Fruit fly (Drosophila melanogaster) whole organism, embryonic: ENCODE results near the gene prt.

ENCODE experiments used
- Abd-B ChIP-seq: fragments of 200-800 bp; sonication (Bioruptor generic); optimal IDR thresholded peaks from 2 replicates; lab custom pipeline; 2018; ENCODE audit warnings: missing biosample characterization, mild to moderate bottlenecking, missing genetic modification characterization, moderate library complexity
- Atf-2 ChIP-seq: fragments of 200-800 bp; sonication (Bioruptor generic); optimal IDR thresholded peaks from 2 replicates; lab custom pipeline; 2016; ENCODE audit warnings: missing biosample characterization, missing genetic modification characterization
- CG11085 ChIP-seq: fragments of 200-800 bp; sonication (Bioruptor generic); IDR thresholded peaks from 2 replicates; pipeline ENCODE4 v1.3.6; 2022; ENCODE audit warnings: missing biosample characterization, missing genetic modification characterization
- CG12071 ChIP-seq: fragments of 200-800 bp; sonication (Bioruptor generic); optimal IDR thresholded peaks from 3 replicates; lab custom pipeline; 2018; ENCODE audit warnings: missing biosample characterization, mild to moderate bottlenecking, missing genetic modification characterization
- CG13624 ChIP-seq: fragments of 200-800 bp; sonication (Bioruptor generic); optimal IDR thresholded peaks from 2 replicates; lab custom pipeline; 2016; ENCODE audit warnings: missing biosample characterization, missing genetic modification characterization
- CG13775 ChIP-seq: fragments of 200-800 bp; sonication (Bioruptor generic); optimal IDR thresholded peaks from 3 replicates; lab custom pipeline; 2017; ENCODE audit warnings: missing biosample characterization, mild to moderate bottlenecking, missing genetic modification characterization
- CG14667 ChIP-seq: fragments of 200-800 bp; sonication (Bioruptor generic); IDR thresholded peaks from 2 replicates; pipeline ENCODE4 v1.3.6; 2022; ENCODE audit warnings: missing biosample characterization, missing genetic modification characterization
- CG1602 ChIP-seq: fragments of 200-800 bp; sonication (Bioruptor generic); optimal IDR thresholded peaks from 3 replicates; lab custom pipeline; 2016; ENCODE audit warnings: missing biosample characterization, missing genetic modification characterization
- CG16813 ChIP-seq: fragments of 200-800 bp; sonication (Bioruptor generic); IDR thresholded peaks from 3 replicates; pipeline ENCODE4 v1.3.6; 2022; ENCODE audit warnings: missing biosample characterization, missing genetic modification characterization; ENCODE audit not compliant: partially characterized antibody
- CG17328 ChIP-seq: fragments of 200-800 bp; sonication (Bioruptor generic); IDR thresholded peaks from 2 replicates; pipeline ENCODE4 v1.3.6; 2022; ENCODE audit warnings: missing biosample characterization, missing genetic modification characterization
- CG31365 ChIP-seq: fragments of 200-800 bp; sonication (Bioruptor generic); optimal IDR thresholded peaks from 2 replicates; lab custom pipeline; 2018; ENCODE audit warnings: missing biosample characterization, mild to moderate bottlenecking, missing genetic modification characterization
- CG32532 ChIP-seq: fragments of 200-800 bp; sonication (Bioruptor generic); IDR thresholded peaks from 2 replicates; pipeline ENCODE4 v1.3.6; 2022; ENCODE audit warnings: missing biosample characterization, missing genetic modification characterization
- CG32772 ChIP-seq: fragments of 200-800 bp; sonication (Bioruptor generic); IDR thresholded peaks from 2 replicates; pipeline ENCODE4 v1.3.6; 2022; ENCODE audit warnings: missing biosample characterization, missing genetic modification characterization
- CG34422 ChIP-seq: fragments of 200-800 bp; sonication (Bioruptor generic); IDR thresholded peaks from 3 replicates; pipeline ENCODE4 v1.3.6; 2022; ENCODE audit warnings: missing biosample characterization, missing genetic modification characterization
- CG3847 ChIP-seq: fragments of 200-800 bp; sonication (Bioruptor generic); IDR thresholded peaks from 2 replicates; pipeline ENCODE4 v1.3.6; 2022; ENCODE audit warnings: missing biosample characterization, missing genetic modification characterization
- CG6813 ChIP-seq: fragments of 200-800 bp; sonication (Bioruptor generic); optimal IDR thresholded peaks from 2 replicates; lab custom pipeline; 2017; ENCODE audit warnings: missing biosample characterization, missing genetic modification characterization, mild to moderate bottlenecking, moderate library complexity, missing genetic modification reagents
- Dfd ChIP-seq, 2 experiments: fragments of >200 bp; optimal IDR thresholded peaks; 2 replicates each; lab custom pipeline; 2017; ENCODE audit warnings: missing biosample characterization in 2 of 2, missing genetic modification characterization in 2 of 2
- Dip3 ChIP-seq: fragments of 200-800 bp; sonication (Bioruptor generic); optimal IDR thresholded peaks from 3 replicates; lab custom pipeline; 2016; ENCODE audit warnings: missing biosample characterization, missing genetic modification characterization
- Drgx ChIP-seq: fragments of 200-800 bp; sonication (Bioruptor generic); IDR thresholded peaks from 2 replicates; pipeline ENCODE4 v1.3.6; 2022; ENCODE audit warnings: missing biosample characterization, missing genetic modification characterization
- ERR ChIP-seq: fragments of 200-800 bp; sonication (Bioruptor generic); optimal IDR thresholded peaks from 2 replicates; lab custom pipeline; 2016; ENCODE audit warnings: missing biosample characterization, missing genetic modification characterization
- Ets97D ChIP-seq: fragments of 200-800 bp; sonication (Bioruptor generic); optimal IDR thresholded peaks from 3 replicates; lab custom pipeline; 2016; ENCODE audit warnings: missing biosample characterization, missing genetic modification characterization
- Gsc ChIP-seq: fragments of 200-800 bp; sonication (Bioruptor generic); IDR thresholded peaks from 2 replicates; pipeline ENCODE4 v1.3.6; 2022; ENCODE audit warnings: missing biosample characterization, missing genetic modification characterization
- Gug ChIP-seq: fragments of 200-800 bp; sonication (Bioruptor generic); IDR thresholded peaks from 4 replicates; pipeline ENCODE4 v1.3.6; 2022; ENCODE audit warnings: missing biosample characterization, missing genetic modification characterization
- Hr3 ChIP-seq: fragments of 200-800 bp; sonication (Bioruptor generic); optimal IDR thresholded peaks from 3 replicates; lab custom pipeline; 2016; ENCODE audit warnings: missing biosample characterization, missing genetic modification characterization
- Med ChIP-seq: fragments of 200-800 bp; sonication (Bioruptor generic); peaks from one replicate; lab custom pipeline; 2016; ENCODE audit warnings: missing biosample characterization, missing genetic modification characterization, mild to moderate bottlenecking, inconsistent platforms, moderate library complexity
- Opbp ChIP-seq: fragments of 200-800 bp; sonication (Bioruptor generic); IDR thresholded peaks from 3 replicates; pipeline ENCODE4 v1.3.6; 2022; ENCODE audit warnings: missing biosample characterization, missing genetic modification characterization; ENCODE audit not compliant: partially characterized antibody
- Ptx1 ChIP-seq: fragments of 200-800 bp; sonication (Bioruptor generic); IDR thresholded peaks from 2 replicates; pipeline ENCODE4 v1.3.6; 2022; ENCODE audit warnings: missing biosample characterization, missing genetic modification characterization
- Ravus ChIP-seq: fragments of 200-800 bp; sonication (Bioruptor generic); IDR thresholded peaks from 2 replicates; pipeline ENCODE4 v1.3.6; 2022; ENCODE audit warnings: missing biosample characterization, missing genetic modification characterization
- Stat92E ChIP-seq, 3 experiments: fragments of >200 bp in 2 of 3; fragments of 200-800 bp in 1 of 3; sonication (Bioruptor generic) in 1 of 3; optimal IDR thresholded peaks; 2 replicates each; lab custom pipeline; 2017 to 2019; ENCODE audit warnings: missing biosample characterization in 3 of 3, missing genetic modification characterization in 3 of 3, mild to moderate bottlenecking in 1 of 3, moderate library complexity in 1 of 3
- Xbp1 ChIP-seq: fragments of 200-800 bp; sonication (Bioruptor generic); optimal IDR thresholded peaks from 3 replicates; lab custom pipeline; 2016; ENCODE audit warnings: missing biosample characterization, mild to moderate bottlenecking, missing genetic modification characterization
- ara ChIP-seq: fragments of 200-800 bp; sonication (Bioruptor generic); IDR thresholded peaks from 2 replicates; pipeline ENCODE4 v1.3.6; 2022; ENCODE audit warnings: missing biosample characterization, missing genetic modification characterization
- bbx ChIP-seq: fragments of 200-800 bp; sonication (Bioruptor generic); IDR thresholded peaks from 2 replicates; pipeline ENCODE4 v1.3.6; 2022; ENCODE audit warnings: missing biosample characterization, missing genetic modification characterization; ENCODE audit not compliant: partially characterized antibody
- crol ChIP-seq: fragments of 200-800 bp; sonication (Bioruptor generic); IDR thresholded peaks from 2 replicates; pipeline ENCODE4 v1.3.6; 2022; ENCODE audit warnings: missing biosample characterization, missing genetic modification characterization
- dmrt99B ChIP-seq: fragments of 200-800 bp; sonication (Bioruptor generic); optimal IDR thresholded peaks from 2 replicates; lab custom pipeline; 2018; ENCODE audit warnings: missing biosample characterization, mild to moderate bottlenecking, missing genetic modification characterization, moderate library complexity
- dpn ChIP-seq, 2 experiments: fragments of 200-800 bp; sonication (Bioruptor generic); optimal IDR thresholded peaks; 3 replicates each; lab custom pipeline; 2016; ENCODE audit warnings: missing biosample characterization in 2 of 2, missing genetic modification characterization in 2 of 2
- eve ChIP-seq, 2 experiments: fragments of >200 bp; optimal IDR thresholded peaks; 2 replicates each; lab custom pipeline; 2017; ENCODE audit warnings: missing biosample characterization in 2 of 2, missing genetic modification characterization in 2 of 2
- ftz-f1 ChIP-seq: fragments of 200-800 bp; sonication (Bioruptor generic); optimal IDR thresholded peaks from 2 replicates; lab custom pipeline; 2016; ENCODE audit warnings: missing biosample characterization, missing genetic modification characterization
- gem ChIP-seq: fragments of 200-800 bp; sonication (Bioruptor generic); optimal IDR thresholded peaks from 2 replicates; lab custom pipeline; 2019; ENCODE audit warnings: missing biosample characterization, mild to moderate bottlenecking, missing genetic modification characterization, moderate library complexity
- h ChIP-seq: fragments of >200 bp; optimal IDR thresholded peaks from 2 replicates; lab custom pipeline; 2017
- hth ChIP-seq: fragments of >200 bp; optimal IDR thresholded peaks from 2 replicates; lab custom pipeline; 2017; ENCODE audit warnings: inconsistent platforms
- jing ChIP-seq: fragments of 200-800 bp; sonication (Bioruptor generic); optimal IDR thresholded peaks from 2 replicates; lab custom pipeline; 2018; ENCODE audit warnings: missing biosample characterization, mild to moderate bottlenecking, missing genetic modification characterization
- knrl ChIP-seq: fragments of 200-800 bp; sonication (Bioruptor generic); IDR thresholded peaks from 3 replicates; pipeline ENCODE4 v1.3.6; 2022; ENCODE audit warnings: missing biosample characterization, missing genetic modification characterization; ENCODE audit not compliant: partially characterized antibody
- mirr ChIP-seq: fragments of 200-800 bp; sonication (Bioruptor generic); optimal IDR thresholded peaks from 3 replicates; lab custom pipeline; 2018; ENCODE audit warnings: missing biosample characterization, mild to moderate bottlenecking, missing genetic modification characterization
- repo ChIP-seq: fragments of 200-800 bp; sonication (Bioruptor generic); optimal IDR thresholded peaks from 2 replicates; lab custom pipeline; 2016; ENCODE audit warnings: missing biosample characterization, missing genetic modification characterization
- rib ChIP-seq: fragments of 200-800 bp; sonication (Bioruptor generic); IDR thresholded peaks from 2 replicates; pipeline ENCODE4 v1.3.6; 2022; ENCODE audit warnings: missing biosample characterization, missing genetic modification characterization
- sc ChIP-seq, 3 experiments: fragments of >200 bp in 2 of 3; fragments of 200-800 bp in 1 of 3; sonication (Bioruptor generic) in 1 of 3; optimal IDR thresholded peaks; 2 replicates in 2 of 3; 3 replicates in 1 of 3; lab custom pipeline; 2017; ENCODE audit warnings: mild to moderate bottlenecking in 1 of 3, missing biosample characterization in 1 of 3, missing genetic modification characterization in 1 of 3, missing genetic modification reagents in 1 of 3
- shn ChIP-seq: fragments of 200-800 bp; sonication (Bioruptor generic); optimal IDR thresholded peaks from 3 replicates; lab custom pipeline; 2016; ENCODE audit warnings: missing biosample characterization, missing genetic modification characterization
- sqz ChIP-seq: fragments of 200-800 bp; sonication (Bioruptor generic); optimal IDR thresholded peaks from 3 replicates; lab custom pipeline; 2018; ENCODE audit warnings: missing biosample characterization, mild to moderate bottlenecking, missing genetic modification characterization
- trh ChIP-seq: fragments of 200-800 bp; sonication (Bioruptor generic); optimal IDR thresholded peaks from 2 replicates; lab custom pipeline; 2016; ENCODE audit warnings: missing biosample characterization, missing genetic modification characterization
- tx ChIP-seq: fragments of 200-800 bp; sonication (Bioruptor generic); optimal IDR thresholded peaks from 2 replicates; lab custom pipeline; 2016; ENCODE audit warnings: missing biosample characterization, missing genetic modification characterization
- unpg ChIP-seq: fragments of 200-800 bp; sonication (Bioruptor generic); optimal IDR thresholded peaks from 3 replicates; lab custom pipeline; 2018; ENCODE audit warnings: missing biosample characterization, mild to moderate bottlenecking, missing genetic modification characterization, moderate library complexity

Gene prt

DNA sequence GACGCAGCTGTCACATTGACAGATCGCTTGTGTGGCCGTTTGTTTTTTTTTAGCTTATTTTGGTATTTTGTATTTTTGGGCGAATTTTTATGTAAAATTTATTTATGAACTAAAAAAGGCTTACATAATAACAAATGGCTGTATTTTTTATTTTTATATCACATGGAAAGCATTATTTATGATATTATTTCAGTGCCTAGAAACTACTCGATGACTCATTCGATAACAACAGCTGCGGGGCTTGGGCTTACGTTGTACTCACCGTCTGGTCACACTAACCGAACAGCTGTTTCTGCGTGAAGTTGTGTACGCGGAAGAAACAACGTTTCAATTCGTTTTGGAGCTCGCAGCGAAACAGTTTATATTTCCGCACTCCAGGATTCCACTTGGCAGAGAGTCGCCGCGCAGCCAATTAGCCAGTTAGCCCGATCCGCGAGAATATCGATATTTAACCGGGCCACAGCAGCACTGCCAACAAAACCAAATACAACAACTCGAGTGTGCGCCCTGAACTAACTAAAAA, 34.2 kb upstream of the prt start, which contains the start of the genes Hmgcr and Rpn9 (continued):
- TF ChIP-seq CG34422 (peak; percentile 67; the same call in 1 of the 3 replicates), Gug (no peak), shn (GFP tag; lab: Kevin White, UChicago) (peak; percentile 27), tx (GFP tag; lab: Kevin White, UChicago) (no peak), Gsc (no peak), Hr3 (GFP tag; lab: Kevin White, UChicago) (no peak), sc (optimal IDR thresholded peaks at IDR 0.05; lab: Kevin White, UChicago) (no peak), sc (GFP tag; optimal IDR thresholded peaks at IDR 0.05; lab: Kevin White, UChicago) (no peak), sqz (GFP tag; lab: Kevin White, UChicago) (no peak), CG16813 (GFP tag; lab: Robert Waterston, UW) (no peak), gem (tag; lab: Kevin White, UChicago) (peak; percentile 35), ara (GFP tag; lab: Robert Waterston, UW) (no peak), Ravus (GFP tag; lab: Robert Waterston, UW) (no peak), CG1602 (GFP tag; lab: Kevin White, UChicago) (no peak), Abd-B (GFP tag; lab: Kevin White, UChicago) (no peak), rib (GFP tag; lab: Robert Waterston, UW) (no peak), bbx (GFP tag; lab: Robert Waterston, UW) (peak; percentile 67; the same call in 1 of the 2 replicates), CG31365 (tag; lab: Kevin White, UChicago) (no peak), unpg (GFP tag; lab: Kevin White, UChicago) (peak; percentile 21), CG13775 (GFP tag; lab: Kevin White, UChicago) (no peak), Atf-2 (GFP tag; lab: Kevin White, UChicago) (no peak), CG17328 (peak; percentile 38; the same call in 1 of the 2 replicates), dpn (GFP tag; optimal IDR thresholded peaks at IDR 0.05; lab: Kevin White, UChicago) (peak; percentile 14 to 24), ftz-f1 (no peak), Xbp1 (GFP tag; lab: Kevin White, UChicago) (peak; percentile 12), Opbp (GFP tag; lab: Robert Waterston, UW) (0 out of 3 replicates have a peak, but pooled peaks have one; percentile 48), CG12071 (no peak), Drgx (no peak), eve (GFP tag; optimal IDR thresholded peaks at IDR 0.05; lab: Kevin White, UChicago) (peak in 1 of 2 experiments; percentile 11), CG14667 (GFP tag; lab: Robert Waterston, UW) (no peak), ERR (GFP tag; lab: Kevin White, UChicago) (peak; percentile 11), CG32772 (no peak), Stat92E (GFP tag; optimal IDR thresholded peaks at IDR 0.05; lab: Kevin White, UChicago) (peak in 1 of 3 experiments; percentile 56), dmrt99B (no peak), repo (GFP tag; lab: Kevin White, UChicago) (no peak), CG6813 (GFP tag; lab: Kevin White, UChicago) (no peak), crol (no peak), mirr (GFP tag; lab: Kevin White, UChicago) (no peak), trh (GFP tag; lab: Kevin White, UChicago) (no peak), CG13624 (peak; percentile 14), Med (GFP tag; lab: Kevin White, UChicago) (peak; percentile 83), CG32532 (GFP tag; lab: Robert Waterston, UW) (no peak), Dip3 (no peak), h (lab: Kevin White, UChicago) (no peak), CG3847 (0 out of 2 replicates have a peak, but pooled peaks have one; percentile 9), Ptx1 (GFP tag; lab: Robert Waterston, UW) (no peak), jing (GFP tag; lab: Kevin White, UChicago) (no peak), CG11085 (GFP tag; lab: Robert Waterston, UW) (no peak), hth (no peak), knrl (GFP tag; lab: Robert Waterston, UW) (peak; percentile 9; the same call in 1 of the 3 replicates), Dfd (GFP tag; optimal IDR thresholded peaks at IDR 0.05; lab: Kevin White, UChicago) (no peak), Ets97D (GFP tag; lab: Kevin White, UChicago) (peak; percentile 92)
